Fruit fly (Drosophila melanogaster): ENCODE results near the gene tup.

DNA sequence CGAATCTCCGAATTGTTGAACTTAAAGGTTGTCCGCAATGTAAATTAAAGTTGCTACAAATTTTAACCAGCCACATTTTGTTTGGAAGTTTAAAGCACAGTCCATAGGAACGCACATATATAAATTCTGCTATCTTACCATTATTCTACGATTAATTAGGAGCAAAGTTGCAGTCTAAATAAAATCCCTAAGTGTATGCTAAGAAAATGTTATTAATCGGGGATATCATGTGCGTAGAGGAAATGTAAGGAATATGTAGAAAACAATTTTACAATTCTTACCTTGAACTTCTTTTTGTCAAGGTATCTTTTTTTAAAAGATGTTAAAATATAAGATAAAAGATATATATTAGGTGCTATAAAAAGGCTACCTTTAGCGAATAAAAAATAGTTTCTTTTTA is 62.7 kb downstream of the tup start:
- no peak for TF ChIP-seq CG8478 (optimal IDR thresholded peaks at IDR 0.05)
- peak; percentile 1 to 13 for TF ChIP-seq CTCF (optimal IDR thresholded peaks at IDR 0.05)

All from S2 (cell line).